Fruit fly (Drosophila melanogaster): ENCODE data around the gene CG5131.

The CG5131 gene

dm6 chr2L:17514090-17514715 lies 29.9 kb downstream of the CG5131 start (continued):
- TF ChIP-seq Poxn (GFP tag; IDR thresholded peaks at IDR 0.05) = peak; percentile 35; the same call in 1 of the 2 replicates
- TF ChIP-seq Sry-δ (GFP tag; optimal IDR thresholded peaks at IDR 0.05) = no peak
- peak; percentile 90 for TF ChIP-seq CG6689 (GFP tag; IDR thresholded peaks at IDR 0.05)
- TF ChIP-seq bcd (GFP tag; optimal IDR thresholded peaks at IDR 0.05) = peak; percentile 87
- peak; percentile 54; the same call in 1 of the 2 replicates for TF ChIP-seq Oaz (GFP tag; IDR thresholded peaks at IDR 0.05)
- TF ChIP-seq MTF-1 (GFP tag; optimal IDR thresholded peaks at IDR 0.05; ENCODE audit: borderline replicate concordance) = peak; percentile 61
- TF ChIP-seq tup (GFP tag; optimal IDR thresholded peaks at IDR 0.05) = peak; percentile 67
- no peak for TF ChIP-seq pho (GFP tag; optimal IDR thresholded peaks at IDR 0.05)
- no peak for TF ChIP-seq zen2 (GFP tag; IDR thresholded peaks at IDR 0.05; ENCODE audit: partially characterized antibody)
- peak; percentile 94 for TF ChIP-seq CG7556 (GFP tag; optimal IDR thresholded peaks at IDR 0.05)
- TF ChIP-seq CG5245 (GFP tag; optimal IDR thresholded peaks at IDR 0.05) = peak; percentile 80
- no peak for TF ChIP-seq Scr (GFP tag; IDR thresholded peaks at IDR 0.05; ENCODE audit: partially characterized antibody)
- TF ChIP-seq Fer1 (GFP tag; optimal IDR thresholded peaks at IDR 0.05) = peak; percentile 94
- TF ChIP-seq kni (GFP tag; optimal IDR thresholded peaks at IDR 0.05) = peak; percentile 89
- TF ChIP-seq CG2202 (tag; optimal IDR thresholded peaks at IDR 0.05) = peak; percentile 85
- TF ChIP-seq chif (GFP tag; optimal IDR thresholded peaks at IDR 0.05) = peak; percentile 67 to 86
- peak; percentile 67 to 89 for TF ChIP-seq Hr51 (GFP tag; optimal IDR thresholded peaks at IDR 0.05)
- TF ChIP-seq Stat92E (GFP tag; optimal IDR thresholded peaks at IDR 0.05) = no peak
- peak; percentile 82 for TF ChIP-seq CG18476 (GFP tag; optimal IDR thresholded peaks at IDR 0.05)
- no peak for TF ChIP-seq en (GFP tag; optimal IDR thresholded peaks at IDR 0.05)
- TF ChIP-seq CG8359 (GFP tag; optimal IDR thresholded peaks at IDR 0.05; ENCODE audit: borderline replicate concordance) = peak; percentile 73
- no peak for TF ChIP-seq pzg (GFP tag; optimal IDR thresholded peaks at IDR 0.05)
- peak; percentile 93 for TF ChIP-seq vvl (GFP tag; IDR thresholded peaks at IDR 0.05)
- TF ChIP-seq exex (tag; optimal IDR thresholded peaks at IDR 0.05) = peak; percentile 67
- peak; percentile 91 for TF ChIP-seq unpg (GFP tag; optimal IDR thresholded peaks at IDR 0.05)
- TF ChIP-seq CG4617 (GFP tag; optimal IDR thresholded peaks at IDR 0.05; ENCODE audit: borderline replicate concordance) = no peak
- peak; percentile 73 for TF ChIP-seq CG12071 (GFP tag; optimal IDR thresholded peaks at IDR 0.05)
- TF ChIP-seq CG31441 (GFP tag; IDR thresholded peaks at IDR 0.05) = peak; percentile 92
- TF ChIP-seq CG7839 (tag; optimal IDR thresholded peaks at IDR 0.05) = peak; percentile 93
- peak; percentile 86 for TF ChIP-seq ttk (GFP tag; IDR thresholded peaks at IDR 0.05)
- peak; percentile 38; the same call in 1 of the 2 replicates for TF ChIP-seq CG43689 (GFP tag; IDR thresholded peaks at IDR 0.05)
- TF ChIP-seq CG30403 (GFP tag; optimal IDR thresholded peaks at IDR 0.05) = peak; percentile 83
- TF ChIP-seq corto (GFP tag; optimal IDR thresholded peaks at IDR 0.05) = peak; percentile 4
- TF ChIP-seq Bdp1 (GFP tag; optimal IDR thresholded peaks at IDR 0.05) = peak; percentile 59
- TF ChIP-seq chn (GFP tag; optimal IDR thresholded peaks at IDR 0.05) = peak; percentile 73
- TF ChIP-seq lmd (GFP tag; IDR thresholded peaks at IDR 0.05) = peak; percentile 87
- no peak for TF ChIP-seq Dp (GFP tag; optimal IDR thresholded peaks at IDR 0.05)
- peak; percentile 77 for TF ChIP-seq NfI (GFP tag; optimal IDR thresholded peaks at IDR 0.05)
- TF ChIP-seq CG4360 (GFP tag; IDR thresholded peaks at IDR 0.05) = peak; percentile 53; the same call in 1 of the 2 replicates
- TF ChIP-seq CG4424 (GFP tag; optimal IDR thresholded peaks at IDR 0.05) = peak; percentile 90
- TF ChIP-seq Mes4 (GFP tag; optimal IDR thresholded peaks at IDR 0.05) = peak; percentile 79
- peak; percentile 73 for TF ChIP-seq CG9215 (GFP tag; IDR thresholded peaks at IDR 0.05)
- TF ChIP-seq Nf-YB (GFP tag; optimal IDR thresholded peaks at IDR 0.05) = peak; percentile 75
- no peak for TF ChIP-seq Sin3A (optimal IDR thresholded peaks at IDR 0.05)
- no peak for TF ChIP-seq Dll (GFP tag; IDR thresholded peaks at IDR 0.05; ENCODE audit: partially characterized antibody)
- peak; percentile 92 for TF ChIP-seq nmo (GFP tag; optimal IDR thresholded peaks at IDR 0.05)
- TF ChIP-seq h (optimal IDR thresholded peaks at IDR 0.05) = no peak
- TF ChIP-seq C15 (GFP tag; IDR thresholded peaks at IDR 0.05) = no peak
- TF ChIP-seq Fer3 (tag; optimal IDR thresholded peaks at IDR 0.05) = peak; percentile 87
